Fruit fly (Drosophila melanogaster) whole organism, prepupa: ENCODE results near the gene M6.
A peak's percentile ranks its signal among the peaks of the same experiment; 100 is the strongest.

Experiments
- Blimp-1 ChIP-seq: fragments of 200-800 bp; sonication (Bioruptor generic); optimal IDR thresholded peaks from 3 replicates; lab custom pipeline; 2017; ENCODE audit warnings: missing biosample characterization, missing genetic modification characterization, mild to moderate bottlenecking, moderate library complexity, missing genetic modification reagents
- CG10669 ChIP-seq: fragments of 200-800 bp; sonication (Bioruptor generic); optimal IDR thresholded peaks from 3 replicates; lab custom pipeline; 2018; ENCODE audit warnings: missing biosample characterization, mild to moderate bottlenecking, missing genetic modification characterization, moderate library complexity
- CG11294 ChIP-seq: fragments of 200-800 bp; sonication (Bioruptor generic); IDR thresholded peaks from 2 replicates; pipeline ENCODE4 v1.3.6; 2022; ENCODE audit warnings: missing biosample characterization, missing genetic modification characterization
- CG11902 ChIP-seq: fragments of 200-800 bp; sonication (Bioruptor generic); optimal IDR thresholded peaks from 3 replicates; lab custom pipeline; 2016; ENCODE audit warnings: missing biosample characterization, missing genetic modification characterization
- CG15336 ChIP-seq: fragments of 200-800 bp; sonication (Bioruptor generic); IDR thresholded peaks from 2 replicates; pipeline ENCODE4 v1.3.6; 2022; ENCODE audit warnings: missing biosample characterization, missing genetic modification characterization
- CG1621 ChIP-seq: fragments of 200-800 bp; sonication (Bioruptor generic); optimal IDR thresholded peaks from 3 replicates; lab custom pipeline; 2018; ENCODE audit warnings: missing biosample characterization, mild to moderate bottlenecking, missing genetic modification characterization
- CG3032 ChIP-seq: fragments of 200-800 bp; optimal IDR thresholded peaks from 2 replicates; lab custom pipeline; 2019; ENCODE audit warnings: missing biosample characterization, mild to moderate bottlenecking, missing genetic modification characterization, moderate library complexity
- CG31627 ChIP-seq: fragments of 200-800 bp; sonication (Bioruptor generic); optimal IDR thresholded peaks from 3 replicates; lab custom pipeline; 2016; ENCODE audit warnings: missing biosample characterization, missing genetic modification characterization
- CG3919 ChIP-seq: fragments of 200-800 bp; sonication (Bioruptor generic); optimal IDR thresholded peaks from 3 replicates; lab custom pipeline; 2016; ENCODE audit warnings: missing biosample characterization, missing genetic modification characterization
- CG6163 ChIP-seq: fragments of 200-800 bp; sonication (Bioruptor generic); IDR thresholded peaks from 3 replicates; pipeline ENCODE4 v1.3.6; 2022; ENCODE audit warnings: missing biosample characterization, missing genetic modification characterization
- CG6792 ChIP-seq: fragments of 200-800 bp; sonication (Bioruptor generic); optimal IDR thresholded peaks from 3 replicates; lab custom pipeline; 2016; ENCODE audit warnings: missing biosample characterization, missing genetic modification characterization
- CG6808 ChIP-seq: fragments of 200-800 bp; sonication (Bioruptor generic); optimal IDR thresholded peaks from 3 replicates; lab custom pipeline; 2017; ENCODE audit warnings: missing biosample characterization, missing genetic modification characterization, mild to moderate bottlenecking, moderate library complexity, missing genetic modification reagents
- CG6854 ChIP-seq: fragments of 200-800 bp; sonication (Bioruptor generic); optimal IDR thresholded peaks from 2 replicates; lab custom pipeline; 2017; ENCODE audit warnings: missing biosample characterization, mild to moderate bottlenecking, missing genetic modification characterization
- CG8319 ChIP-seq: fragments of 200-800 bp; sonication (Bioruptor generic); optimal IDR thresholded peaks from 3 replicates; lab custom pipeline; 2016; ENCODE audit warnings: missing biosample characterization, missing genetic modification characterization
- CG8632 ChIP-seq: fragments of 200-800 bp; sonication (Bioruptor generic); optimal IDR thresholded peaks from 3 replicates; lab custom pipeline; 2016; ENCODE audit warnings: missing biosample characterization, missing genetic modification characterization
- CG9139 ChIP-seq: fragments of 200-800 bp; sonication (Bioruptor generic); optimal IDR thresholded peaks from 3 replicates; lab custom pipeline; 2017; ENCODE audit warnings: missing biosample characterization, mild to moderate bottlenecking, missing genetic modification characterization
- Eip75B ChIP-seq: fragments of 200-800 bp; sonication (Bioruptor generic); optimal IDR thresholded peaks from 3 replicates; lab custom pipeline; 2016; ENCODE audit warnings: missing biosample characterization, missing genetic modification characterization
- Eip78C ChIP-seq: fragments of 200-800 bp; sonication (Bioruptor generic); peaks from one replicate; lab custom pipeline; 2016; ENCODE audit warnings: missing biosample characterization, missing genetic modification characterization
- Ets96B ChIP-seq: fragments of 200-800 bp; optimal IDR thresholded peaks from 2 replicates; lab custom pipeline; 2019; ENCODE audit warnings: missing biosample characterization, mild to moderate bottlenecking, missing genetic modification characterization, moderate library complexity
- Gug ChIP-seq: fragments of 200-800 bp; sonication (Bioruptor generic); IDR thresholded peaks from 2 replicates; pipeline ENCODE4 v1.3.6; 2022; ENCODE audit warnings: missing biosample characterization, missing genetic modification characterization
- Hr38 ChIP-seq: sonication (Bioruptor generic); optimal IDR thresholded peaks from 2 replicates; lab custom pipeline; 2016; ENCODE audit warnings: missing biosample characterization, missing genetic modification characterization
- Hr39 ChIP-seq: fragments of 200-800 bp; sonication (Bioruptor generic); optimal IDR thresholded peaks from 2 replicates; lab custom pipeline; 2016; ENCODE audit warnings: missing biosample characterization, missing genetic modification characterization
- Met ChIP-seq: fragments of 200-800 bp; sonication (Bioruptor generic); optimal IDR thresholded peaks from 3 replicates; lab custom pipeline; 2016; ENCODE audit warnings: missing biosample characterization, missing genetic modification characterization
- Smox ChIP-seq: fragments of 200-800 bp; sonication (Bioruptor generic); optimal IDR thresholded peaks from 3 replicates; lab custom pipeline; 2016; ENCODE audit warnings: missing biosample characterization, missing genetic modification characterization
- achi ChIP-seq: fragments of 200-800 bp; sonication (Bioruptor generic); optimal IDR thresholded peaks from 3 replicates; lab custom pipeline; 2016; ENCODE audit warnings: missing biosample characterization, missing genetic modification characterization
- acj6 ChIP-seq: fragments of 200-800 bp; sonication (Bioruptor generic); optimal IDR thresholded peaks from 3 replicates; lab custom pipeline; 2016; ENCODE audit warnings: missing biosample characterization, missing genetic modification characterization
- dac ChIP-seq: fragments of 200-800 bp; sonication (Bioruptor generic); optimal IDR thresholded peaks from 2 replicates; lab custom pipeline; 2017; ENCODE audit warnings: missing biosample characterization, mild to moderate bottlenecking, missing genetic modification characterization
- dsx ChIP-seq: fragments of 200-800 bp; optimal IDR thresholded peaks from 3 replicates; lab custom pipeline; 2019; ENCODE audit warnings: missing biosample characterization, mild to moderate bottlenecking, missing genetic modification characterization, moderate library complexity; ENCODE audit not compliant: poor library complexity, severe bottlenecking
- esn ChIP-seq: fragments of 200-800 bp; sonication (Bioruptor generic); optimal IDR thresholded peaks from 2 replicates; lab custom pipeline; 2016; ENCODE audit warnings: missing biosample characterization, mild to moderate bottlenecking, missing genetic modification characterization, moderate library complexity
- fd85E ChIP-seq: fragments of 200-800 bp; sonication (Bioruptor generic); optimal IDR thresholded peaks from 3 replicates; lab custom pipeline; 2016; ENCODE audit warnings: missing biosample characterization, missing genetic modification characterization
- fkh ChIP-seq: fragments of 200-800 bp; sonication (Bioruptor generic); optimal IDR thresholded peaks from 3 replicates; lab custom pipeline; 2017; ENCODE audit warnings: missing biosample characterization, mild to moderate bottlenecking, missing genetic modification characterization, moderate library complexity
- lz ChIP-seq: fragments of 200-800 bp; sonication (Bioruptor generic); optimal IDR thresholded peaks from 3 replicates; lab custom pipeline; 2016; ENCODE audit warnings: missing biosample characterization, missing genetic modification characterization
- salr ChIP-seq, 2 experiments: fragments of 200-800 bp; sonication (Bioruptor generic); optimal IDR thresholded peaks; 3 replicates each; lab custom pipeline; 2016 to 2018; ENCODE audit warnings: missing biosample characterization in 2 of 2, missing genetic modification characterization in 2 of 2, mild to moderate bottlenecking in 1 of 2
- spab ChIP-seq: fragments of 200-800 bp; sonication (Bioruptor generic); optimal IDR thresholded peaks from 2 replicates; lab custom pipeline; 2017; ENCODE audit warnings: missing biosample characterization, mild to moderate bottlenecking, missing genetic modification characterization, missing genetic modification reagents
- topi ChIP-seq: fragments of 200-800 bp; sonication (Bioruptor generic); optimal IDR thresholded peaks from 3 replicates; lab custom pipeline; 2016; ENCODE audit warnings: missing biosample characterization, missing genetic modification characterization

The M6 gene

dm6 chr3L:21529108-21529507 lies 21.5 kb downstream of the M6 start, which contains the start of gene Arv1:
TSS of gene Arv1 (minus strand) at chr3L:21529333.
- TF ChIP-seq CG6163 (no peak), CG11294 (GFP tag; lab: Robert Waterston, UW) (no peak), fd85E (GFP tag; lab: Kevin White, UChicago) (no peak), spab (GFP tag; lab: Kevin White, UChicago) (no peak), CG3919 (GFP tag; lab: Kevin White, UChicago) (no peak), Blimp-1 (GFP tag; lab: Kevin White, UChicago) (no peak), CG8632 (no peak), Smox (GFP tag; lab: Kevin White, UChicago) (no peak), CG11902 (GFP tag; lab: Kevin White, UChicago) (no peak)

dm6 chr3L:21533270-21533948 lies 25.8 kb downstream of the M6 start, which contains the start of gene Mkrn1:
TSS of gene Mkrn1 (minus strand) at chr3L:21533713.
- peak; percentile 81 for TF ChIP-seq dsx (GFP tag; lab: Kevin White, UChicago)
- no peak for TF ChIP-seq Hr38 (GFP tag; lab: Kevin White, UChicago)
- peak; percentile 23 for TF ChIP-seq CG6854 (GFP tag; lab: Kevin White, UChicago)

dm6 chr3L:21534360-21534759 lies 26.7 kb downstream of the M6 start, which contains the start of gene ppk5:
TSS of gene ppk5 (plus strand) at chr3L:21534660.
- no peak for TF ChIP-seq dsx (GFP tag; lab: Kevin White, UChicago)
- no peak for TF ChIP-seq Hr38 (GFP tag; lab: Kevin White, UChicago)
- no peak for TF ChIP-seq Eip75B (GFP tag; lab: Kevin White, UChicago)
- TF ChIP-seq CG15336 (GFP tag; lab: Robert Waterston, UW), result no peak
- TF ChIP-seq fkh, result no peak
- no peak for TF ChIP-seq CG9139 (GFP tag; lab: Kevin White, UChicago)
- no peak for TF ChIP-seq CG11902 (GFP tag; lab: Kevin White, UChicago)
- no peak for TF ChIP-seq CG10669 (GFP tag; lab: Kevin White, UChicago)
- no peak for TF ChIP-seq Ets96B (tag; lab: Kevin White, UChicago)
- TF ChIP-seq Hr39 (GFP tag; lab: Kevin White, UChicago), result no peak
- TF ChIP-seq CG6808, result no peak

dm6 chr3L:21536857-21537256 lies 29.2 kb downstream of the M6 start, which contains the start of gene Rpn10:
TSS of gene Rpn10 (plus strand) at chr3L:21537000.
- TF ChIP-seq Smox (GFP tag; lab: Kevin White, UChicago), result no peak
- TF ChIP-seq CG31627, result peak; percentile 40
- no peak for TF ChIP-seq CG1621 (tag; lab: Kevin White, UChicago)
- TF ChIP-seq esn (GFP tag; lab: Kevin White, UChicago), result peak; percentile 27
- peak; percentile 31 for TF ChIP-seq lz (GFP tag; lab: Kevin White, UChicago)
- TF ChIP-seq topi (GFP tag; lab: Kevin White, UChicago), result peak; percentile 9
- TF ChIP-seq Eip78C (GFP tag; lab: Kevin White, UChicago), result peak; percentile 73
- peak; percentile 25 for TF ChIP-seq CG3032

dm6 chr3L:21538893-21539244 lies 31.2 kb downstream of the M6 start:
- TF ChIP-seq CG11902 (GFP tag; lab: Kevin White, UChicago), result no peak
- TF ChIP-seq salr (GFP tag; optimal IDR thresholded peaks at IDR 0.05; lab: Kevin White, UChicago), result no peak
- TF ChIP-seq CG1621 (tag; lab: Kevin White, UChicago), result no peak
- TF ChIP-seq acj6 (GFP tag; lab: Kevin White, UChicago), result no peak
- no peak for TF ChIP-seq dac (GFP tag; lab: Kevin White, UChicago)
- TF ChIP-seq Gug, result no peak
- no peak for TF ChIP-seq Eip78C (GFP tag; lab: Kevin White, UChicago)
- TF ChIP-seq achi, result no peak
- no peak for TF ChIP-seq Met (GFP tag; lab: Kevin White, UChicago)
- TF ChIP-seq Hr39 (GFP tag; lab: Kevin White, UChicago), result no peak
- TF ChIP-seq CG6792 (GFP tag; lab: Kevin White, UChicago), result no peak
- no peak for TF ChIP-seq CG3032
- no peak for TF ChIP-seq CG8319
- TF ChIP-seq CG9139 (GFP tag; lab: Kevin White, UChicago), result no peak
- TF ChIP-seq, all 60 proteins: peak for 0
